Worm (Caenorhabditis elegans): ENCODE data around the gene col-68.
A peak's percentile ranks its signal among the peaks of the same experiment; 100 is the strongest.

The col-68 gene

DNA sequence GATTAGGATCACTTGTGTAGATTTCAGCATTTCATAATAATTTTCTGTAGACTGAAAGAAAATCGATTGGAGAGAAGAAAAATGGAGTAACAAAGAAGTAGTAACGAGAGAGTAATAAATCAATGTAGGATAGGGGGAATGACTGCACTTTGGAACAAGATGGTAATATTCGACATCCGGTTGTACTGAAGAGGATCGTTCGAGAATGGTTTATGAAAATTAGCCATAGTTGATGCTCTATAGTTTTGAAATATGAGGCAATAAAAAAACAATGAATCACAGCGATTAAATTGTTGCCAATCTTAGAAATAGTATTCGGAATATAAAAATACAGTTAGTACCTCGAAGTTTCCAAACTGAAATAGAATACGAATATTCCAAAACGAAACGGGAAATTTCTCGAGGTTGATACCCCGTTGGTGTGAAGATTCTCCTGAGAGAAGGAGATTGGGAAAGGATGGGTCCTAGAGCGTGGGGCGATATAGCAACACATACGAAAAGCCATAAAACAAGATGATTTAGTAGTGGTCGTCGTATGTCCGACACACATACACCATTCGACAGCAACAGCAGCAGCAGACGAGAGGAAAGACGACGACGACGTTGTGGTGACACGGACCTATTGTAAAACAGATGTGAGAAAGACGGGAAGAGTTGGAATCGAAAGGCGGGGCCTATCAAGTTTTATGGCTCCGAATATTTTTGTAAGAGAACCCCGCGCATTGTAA is 29.4 kb downstream of the col-68 start, which contains the start of gene cwn-1:
TSS of gene cwn-1 (minus strand) at position 51 of the 728 bp plus-strand sequence.
- TF ChIP-seq ceh-83 (GFP tag; optimal IDR thresholded peaks at IDR 0.05) (no peak), zip-8 (tag; optimal IDR thresholded peaks at IDR 0.05) (no peak), mab-5 (tag; optimal IDR thresholded peaks at IDR 0.05) (peak; percentile 83), drap-1 (GFP tag; optimal IDR thresholded peaks at IDR 0.05) (no peak), nhr-237 (tag; optimal IDR thresholded peaks at IDR 0.05) (no peak), hlh-1 (tag; optimal IDR thresholded peaks at IDR 0.05) (peak; percentile 29), cnd-1 (tag; optimal IDR thresholded peaks at IDR 0.05) (no peak), unc-62 (GFP tag; optimal IDR thresholded peaks at IDR 0.05) (peak; percentile 88), elt-1 (tag; optimal IDR thresholded peaks at IDR 0.05; ENCODE audit: borderline replicate concordance, insufficient read depth) (no peak), sptf-1 (tag; optimal IDR thresholded peaks at IDR 0.05) (no peak)

DNA sequence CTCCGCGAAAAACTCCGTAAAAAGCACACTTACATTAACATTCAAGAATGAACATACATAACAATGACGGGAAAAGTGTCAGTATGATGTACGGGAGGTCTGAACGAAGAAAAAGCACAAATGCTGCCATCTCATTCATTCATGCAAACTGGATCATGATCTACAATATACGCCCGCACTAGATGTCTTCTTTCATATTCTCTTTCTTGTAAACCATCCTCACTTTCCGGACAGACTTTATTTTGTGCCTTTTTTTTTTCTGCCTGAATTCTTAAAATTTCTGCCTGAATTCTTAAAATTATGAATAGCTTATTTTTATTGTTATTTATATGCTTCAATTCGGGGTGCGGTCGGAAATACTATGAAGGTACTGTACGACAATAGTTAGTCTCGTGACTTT is 30.8 kb downstream of the col-68 start, which contains the start of gene K10B4.1:
TSS of gene K10B4.1 (plus strand) at position 301 of the 400 bp plus-strand sequence.
- TF ChIP-seq ceh-43 (GFP tag; optimal IDR thresholded peaks at IDR 0.05) (no peak), nhr-2 (tag; optimal IDR thresholded peaks at IDR 0.05) (no peak), nhr-237 (tag; optimal IDR thresholded peaks at IDR 0.05) (no peak), flh-1 (GFP tag; optimal IDR thresholded peaks at IDR 0.05) (no peak), drap-1 (GFP tag; optimal IDR thresholded peaks at IDR 0.05) (no peak), ces-1 (GFP tag; optimal IDR thresholded peaks at IDR 0.05) (no peak)

DNA sequence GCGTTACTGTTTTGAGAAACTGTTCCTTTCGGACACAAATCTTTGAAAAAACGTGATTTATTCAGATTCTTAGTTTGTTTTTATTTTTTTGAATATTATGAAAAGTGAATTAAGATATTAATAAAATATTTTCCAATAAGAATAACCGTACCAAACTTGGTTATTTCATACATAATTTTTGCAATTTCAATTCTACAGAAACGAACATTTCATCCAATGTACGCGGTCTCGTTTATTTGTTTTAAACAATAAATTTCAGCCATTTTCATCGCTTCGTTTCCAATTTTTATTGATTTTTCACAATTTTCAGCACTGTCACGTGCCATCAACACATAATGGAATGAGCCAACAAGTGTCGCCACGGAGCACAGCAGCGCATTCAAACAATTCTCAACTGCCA is 42.6 kb downstream of the col-68 start, which contains the start of gene T25D3.4:
TSS of gene T25D3.4 (plus strand) at position 301 of the 400 bp plus-strand sequence.
- TF ChIP-seq pha-4 (tag; optimal IDR thresholded peaks at IDR 0.05) (no peak), ceh-83 (GFP tag; optimal IDR thresholded peaks at IDR 0.05) (no peak), nhr-2 (tag; optimal IDR thresholded peaks at IDR 0.05) (no peak), nhr-237 (tag; optimal IDR thresholded peaks at IDR 0.05) (no peak), mab-5 (tag; optimal IDR thresholded peaks at IDR 0.05) (no peak), cnd-1 (tag; optimal IDR thresholded peaks at IDR 0.05) (no peak), flh-1 (GFP tag; optimal IDR thresholded peaks at IDR 0.05) (no peak), sem-2 (GFP tag; optimal IDR thresholded peaks at IDR 0.05) (no peak), mls-2 (tag; optimal IDR thresholded peaks at IDR 0.05) (no peak)

DNA sequence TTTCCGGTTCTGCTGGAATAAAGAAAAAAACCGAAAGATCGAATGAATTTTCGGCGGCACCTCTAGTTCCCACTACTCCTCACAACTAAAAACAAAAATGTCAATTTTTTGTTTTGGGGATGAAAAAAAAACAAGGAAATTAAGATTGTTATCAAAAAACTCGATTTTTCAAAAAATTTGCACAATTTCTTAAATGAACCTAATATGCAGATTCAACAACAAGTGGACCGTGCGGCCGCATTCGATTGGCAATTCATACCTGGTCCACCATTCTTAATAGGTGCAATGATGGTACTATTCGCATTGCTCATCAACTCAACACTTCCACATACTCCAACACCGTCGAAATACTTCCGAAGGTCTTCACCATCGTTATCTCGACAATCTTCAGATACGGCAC is 47.2 kb downstream of the col-68 start:
- TF ChIP-seq nhr-28 (tag; optimal IDR thresholded peaks at IDR 0.05), result no peak
- no peak for TF ChIP-seq snpc-4 (tag; optimal IDR thresholded peaks at IDR 0.05)
- TF ChIP-seq nhr-2 (tag; optimal IDR thresholded peaks at IDR 0.05), result no peak
- no peak for TF ChIP-seq bed-3 (GFP tag; optimal IDR thresholded peaks at IDR 0.05)
- TF ChIP-seq M03D4.4 (tag; optimal IDR thresholded peaks at IDR 0.05), result no peak
- no peak for TF ChIP-seq elt-1 (tag; optimal IDR thresholded peaks at IDR 0.05; ENCODE audit: borderline replicate concordance, insufficient read depth)

DNA sequence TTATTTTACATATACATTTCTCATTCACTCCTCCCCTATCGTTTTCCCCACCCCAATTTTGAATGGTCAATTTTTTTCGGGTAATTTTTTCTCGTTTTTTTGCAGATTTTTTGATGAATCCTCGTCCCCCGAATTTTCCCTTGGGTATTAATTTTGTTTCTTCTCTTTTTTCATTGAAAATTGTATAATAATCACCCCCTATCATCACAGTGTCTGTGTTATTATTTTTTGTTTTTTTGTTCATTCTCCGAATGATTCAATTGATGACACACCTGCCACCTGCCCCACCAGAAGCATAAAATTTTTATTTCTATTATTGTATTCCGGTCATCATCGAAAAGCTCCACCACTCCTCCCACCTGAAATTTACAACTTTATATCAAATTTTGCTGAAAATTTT is 47.9 kb downstream of the col-68 start, which contains the start of gene T25D3.3:
TSS of gene T25D3.3 (plus strand) at position 301 of the 400 bp plus-strand sequence.
- TF ChIP-seq blmp-1 (tag; optimal IDR thresholded peaks at IDR 0.05) (no peak), nhr-2 (tag; optimal IDR thresholded peaks at IDR 0.05) (no peak), nhr-76 (tag; optimal IDR thresholded peaks at IDR 0.05) (no peak), M03D4.4 (tag; optimal IDR thresholded peaks at IDR 0.05) (no peak), lin-13 (tag; optimal IDR thresholded peaks at IDR 0.05) (no peak)

Data from whole organism, mixed stage, embryonic.